Fruit fly (Drosophila melanogaster) whole organism, embryonic: Measurements from ENCODE around the gene mal.
A peak's percentile ranks its signal among the peaks of the same experiment; 100 is the strongest.

ENCODE experiments used
- Ada2b ChIP-seq: fragments of 200-800 bp; sonication (Bioruptor generic); IDR thresholded peaks from 2 replicates; pipeline ENCODE4 v1.3.6; 2022; ENCODE audit warnings: missing biosample characterization, missing genetic modification characterization
- Antp ChIP-seq: fragments of 200-800 bp; sonication (Bioruptor generic); optimal IDR thresholded peaks from 3 replicates; lab custom pipeline; 2016; ENCODE audit warnings: missing biosample characterization, missing genetic modification characterization
- Blimp-1 ChIP-seq: fragments of 200-800 bp; sonication (Bioruptor generic); optimal IDR thresholded peaks from 3 replicates; lab custom pipeline; 2018; ENCODE audit warnings: missing biosample characterization, missing genetic modification characterization, mild to moderate bottlenecking, moderate library complexity, missing genetic modification reagents
- Bteb2 ChIP-seq: fragments of 200-800 bp; sonication (Bioruptor generic); optimal IDR thresholded peaks from 2 replicates; lab custom pipeline; 2016; ENCODE audit warnings: missing biosample characterization, missing genetic modification characterization
- CG10147 ChIP-seq: fragments of 200-800 bp; sonication (Bioruptor generic); optimal IDR thresholded peaks from 2 replicates; lab custom pipeline; 2019; ENCODE audit warnings: missing biosample characterization, mild to moderate bottlenecking, missing genetic modification characterization, moderate library complexity
- CG10209 ChIP-seq: fragments of 200-800 bp; sonication (Bioruptor generic); optimal IDR thresholded peaks from 3 replicates; lab custom pipeline; 2017; ENCODE audit warnings: missing biosample characterization, mild to moderate bottlenecking, missing genetic modification characterization, missing genetic modification reagents
- CG10431 ChIP-seq: fragments of 200-800 bp; sonication (Bioruptor generic); optimal IDR thresholded peaks from 3 replicates; lab custom pipeline; 2018; ENCODE audit warnings: missing biosample characterization, mild to moderate bottlenecking, missing genetic modification characterization
- CG12155 ChIP-seq: fragments of 200-800 bp; sonication (Bioruptor generic); optimal IDR thresholded peaks from 3 replicates; lab custom pipeline; 2016; ENCODE audit warnings: missing biosample characterization, missing genetic modification characterization
- CG12769 ChIP-seq: fragments of 200-800 bp; sonication (Bioruptor generic); optimal IDR thresholded peaks from 2 replicates; lab custom pipeline; 2019; ENCODE audit warnings: missing biosample characterization, mild to moderate bottlenecking, missing genetic modification characterization, moderate library complexity
- CG15011 ChIP-seq: fragments of 200-800 bp; sonication (Bioruptor generic); optimal IDR thresholded peaks from 3 replicates; lab custom pipeline; 2018; ENCODE audit warnings: missing biosample characterization, mild to moderate bottlenecking, missing genetic modification characterization
- CG16815 ChIP-seq: fragments of 200-800 bp; sonication (Bioruptor generic); optimal IDR thresholded peaks from 3 replicates; lab custom pipeline; 2017; ENCODE audit warnings: missing biosample characterization, mild to moderate bottlenecking, missing genetic modification characterization
- CG17359 ChIP-seq: fragments of 200-800 bp; sonication (Bioruptor generic); optimal IDR thresholded peaks from 3 replicates; lab custom pipeline; 2018; ENCODE audit warnings: missing biosample characterization, mild to moderate bottlenecking, missing genetic modification characterization, moderate library complexity
- CG1792 ChIP-seq: fragments of 200-800 bp; sonication (Bioruptor generic); optimal IDR thresholded peaks from 2 replicates; lab custom pipeline; 2016; ENCODE audit warnings: missing biosample characterization, missing genetic modification characterization
- CG3838 ChIP-seq: fragments of 200-800 bp; sonication (Bioruptor generic); optimal IDR thresholded peaks from 3 replicates; lab custom pipeline; 2016; ENCODE audit warnings: missing biosample characterization, missing genetic modification characterization
- CG5953 ChIP-seq: fragments of 200-800 bp; sonication (Bioruptor generic); IDR thresholded peaks from 2 replicates; pipeline ENCODE4 v1.3.6; 2022; ENCODE audit warnings: missing biosample characterization, missing genetic modification characterization
- CG6254 ChIP-seq: fragments of 200-800 bp; sonication (Bioruptor generic); optimal IDR thresholded peaks from 3 replicates; lab custom pipeline; 2017; ENCODE audit warnings: mild to moderate bottlenecking, missing biosample characterization, missing genetic modification reagents, missing genetic modification characterization
- CG6765 ChIP-seq: fragments of 200-800 bp; sonication (Bioruptor generic); optimal IDR thresholded peaks from 3 replicates; lab custom pipeline; 2017; ENCODE audit warnings: missing biosample characterization, mild to moderate bottlenecking, missing genetic modification characterization
- CG7357 ChIP-seq: fragments of 200-800 bp; sonication (Bioruptor generic); IDR thresholded peaks from 3 replicates; pipeline ENCODE4 v1.3.6; 2022; ENCODE audit warnings: missing biosample characterization, missing genetic modification characterization
- CG7963 ChIP-seq: fragments of 200-800 bp; sonication (Bioruptor generic); IDR thresholded peaks from 3 replicates; pipeline ENCODE4 v1.3.6; 2022; ENCODE audit warnings: missing biosample characterization, missing genetic modification characterization; ENCODE audit not compliant: partially characterized antibody
- CG9609 ChIP-seq: fragments of 200-800 bp; sonication (Bioruptor generic); optimal IDR thresholded peaks from 3 replicates; lab custom pipeline; 2016; ENCODE audit warnings: missing biosample characterization, missing genetic modification characterization
- CG9797 ChIP-seq: fragments of 200-800 bp; sonication (Bioruptor generic); optimal IDR thresholded peaks from 3 replicates; lab custom pipeline; 2018; ENCODE audit warnings: missing biosample characterization, mild to moderate bottlenecking, missing genetic modification characterization
- CG9817 ChIP-seq: fragments of 200-800 bp; sonication (Bioruptor generic); optimal IDR thresholded peaks from 2 replicates; lab custom pipeline; 2018; ENCODE audit warnings: missing biosample characterization, mild to moderate bottlenecking, missing genetic modification characterization, moderate library complexity
- Hey ChIP-seq: fragments of 200-800 bp; sonication (Bioruptor generic); optimal IDR thresholded peaks from 3 replicates; lab custom pipeline; 2018; ENCODE audit warnings: missing biosample characterization, mild to moderate bottlenecking, missing genetic modification characterization
- Hsf ChIP-seq: fragments of 200-800 bp; sonication (Bioruptor generic); optimal IDR thresholded peaks from 3 replicates; lab custom pipeline; 2016; ENCODE audit warnings: missing biosample characterization, missing genetic modification characterization
- Med ChIP-seq: fragments of 200-800 bp; sonication (Bioruptor generic); peaks from one replicate; lab custom pipeline; 2016; ENCODE audit warnings: missing biosample characterization, missing genetic modification characterization, mild to moderate bottlenecking, inconsistent platforms, moderate library complexity
- NFAT ChIP-seq: fragments of 200-800 bp; sonication (Bioruptor generic); IDR thresholded peaks from 2 replicates; pipeline ENCODE4 v1.3.6; 2022; ENCODE audit warnings: missing biosample characterization, missing genetic modification characterization
- PHDP ChIP-seq: fragments of 200-800 bp; sonication (Bioruptor generic); optimal IDR thresholded peaks from 3 replicates; lab custom pipeline; 2018; ENCODE audit warnings: missing biosample characterization, mild to moderate bottlenecking, missing genetic modification characterization, moderate library complexity
- Sox100B ChIP-seq: fragments of 200-800 bp; sonication (Bioruptor generic); optimal IDR thresholded peaks from 3 replicates; lab custom pipeline; 2018; ENCODE audit warnings: missing biosample characterization, mild to moderate bottlenecking, missing genetic modification characterization
- caup ChIP-seq: fragments of 200-800 bp; sonication (Bioruptor generic); optimal IDR thresholded peaks from 3 replicates; lab custom pipeline; 2017; ENCODE audit warnings: missing biosample characterization, mild to moderate bottlenecking, missing genetic modification characterization, moderate library complexity; ENCODE audit not compliant: severe bottlenecking
- crp ChIP-seq, 2 experiments: fragments of 200-800 bp; sonication (Bioruptor generic); optimal IDR thresholded peaks; 2 replicates in 1 of 2; 3 replicates in 1 of 2; lab custom pipeline; 2017; ENCODE audit warnings: missing biosample characterization in 2 of 2, missing genetic modification characterization in 2 of 2, mild to moderate bottlenecking in 1 of 2, moderate library complexity in 1 of 2
- danr ChIP-seq: fragments of 200-800 bp; sonication (Bioruptor generic); IDR thresholded peaks from 2 replicates; pipeline ENCODE4 v1.3.6; 2022; ENCODE audit warnings: missing biosample characterization, missing genetic modification characterization
- emc ChIP-seq: fragments of 200-800 bp; sonication (Bioruptor generic); optimal IDR thresholded peaks from 2 replicates; lab custom pipeline; 2016; ENCODE audit warnings: missing biosample characterization, missing genetic modification characterization
- eyg ChIP-seq: fragments of 200-800 bp; sonication (Bioruptor generic); optimal IDR thresholded peaks from 3 replicates; lab custom pipeline; 2016; ENCODE audit warnings: missing biosample characterization, missing genetic modification characterization
- fd64A ChIP-seq: fragments of 200-800 bp; sonication (Bioruptor generic); optimal IDR thresholded peaks from 3 replicates; lab custom pipeline; 2018; ENCODE audit warnings: missing biosample characterization, mild to moderate bottlenecking, missing genetic modification characterization
- gem ChIP-seq: fragments of 200-800 bp; sonication (Bioruptor generic); optimal IDR thresholded peaks from 2 replicates; lab custom pipeline; 2019; ENCODE audit warnings: missing biosample characterization, mild to moderate bottlenecking, missing genetic modification characterization, moderate library complexity
- grau ChIP-seq: fragments of 200-800 bp; optimal IDR thresholded peaks from 3 replicates; lab custom pipeline; 2019; ENCODE audit warnings: missing biosample characterization, mild to moderate bottlenecking, missing genetic modification characterization, moderate library complexity
- hb ChIP-seq: fragments of 200-800 bp; sonication (Bioruptor generic); IDR thresholded peaks from 3 replicates; pipeline ENCODE4 v1.3.6; 2022; ENCODE audit warnings: missing biosample characterization, missing genetic modification characterization; ENCODE audit not compliant: partially characterized antibody
- kah ChIP-seq: fragments of 200-800 bp; sonication (Bioruptor generic); optimal IDR thresholded peaks from 2 replicates; lab custom pipeline; 2018; ENCODE audit warnings: missing biosample characterization, mild to moderate bottlenecking, missing genetic modification characterization
- lmd ChIP-seq: fragments of 200-800 bp; sonication (Bioruptor generic); IDR thresholded peaks from 2 replicates; pipeline ENCODE4 v1.3.6; 2022; ENCODE audit warnings: missing biosample characterization, missing genetic modification characterization
- nau ChIP-seq: fragments of 200-800 bp; sonication (Bioruptor generic); optimal IDR thresholded peaks from 3 replicates; lab custom pipeline; 2017; ENCODE audit warnings: missing biosample characterization, mild to moderate bottlenecking, missing genetic modification characterization, missing genetic modification reagents
- otp ChIP-seq: fragments of 200-800 bp; sonication (Bioruptor generic); IDR thresholded peaks from 3 replicates; pipeline ENCODE4, ENCODE4 v1.3.6; 2022; ENCODE audit warnings: missing biosample characterization, missing genetic modification characterization
- pan ChIP-seq, 4 experiments: fragments of >200 bp in 3 of 4; fragments of 200-800 bp in 1 of 4; sonication (Bioruptor generic) in 1 of 4; optimal IDR thresholded peaks in 3 of 4; IDR thresholded peaks in 1 of 4; 2 replicates each; pipeline versions ENCODE4 v1.3.6 to Lab custom; 2017 to 2022; ENCODE audit warnings: missing biosample characterization in 2 of 4, missing genetic modification characterization in 2 of 4, mixed read lengths in 1 of 4
- rib ChIP-seq: fragments of 200-800 bp; sonication (Bioruptor generic); IDR thresholded peaks from 2 replicates; pipeline ENCODE4 v1.3.6; 2022; ENCODE audit warnings: missing biosample characterization, missing genetic modification characterization
- sens ChIP-seq: fragments of 200-800 bp; sonication (Bioruptor generic); peaks from one replicate; lab custom pipeline; 2016; ENCODE audit warnings: missing biosample characterization, missing genetic modification characterization
- slou ChIP-seq: fragments of 200-800 bp; sonication (Bioruptor generic); optimal IDR thresholded peaks from 3 replicates; lab custom pipeline; 2016; ENCODE audit warnings: missing biosample characterization, missing genetic modification characterization
- sqz ChIP-seq: fragments of 200-800 bp; sonication (Bioruptor generic); optimal IDR thresholded peaks from 3 replicates; lab custom pipeline; 2018; ENCODE audit warnings: missing biosample characterization, mild to moderate bottlenecking, missing genetic modification characterization
- toy ChIP-seq: fragments of 200-800 bp; sonication (Bioruptor generic); IDR thresholded peaks from 2 replicates; pipeline ENCODE4 v1.3.6; 2022; ENCODE audit warnings: missing biosample characterization, missing genetic modification characterization
- yki ChIP-seq: fragments of >200 bp; optimal IDR thresholded peaks from 3 replicates; lab custom pipeline; 2018
- z ChIP-seq: fragments of 200-800 bp; sonication (Bioruptor generic); IDR thresholded peaks from 3 replicates; pipeline ENCODE4 v1.3.6; 2022; ENCODE audit warnings: missing biosample characterization, missing genetic modification characterization

Gene mal

DNA sequence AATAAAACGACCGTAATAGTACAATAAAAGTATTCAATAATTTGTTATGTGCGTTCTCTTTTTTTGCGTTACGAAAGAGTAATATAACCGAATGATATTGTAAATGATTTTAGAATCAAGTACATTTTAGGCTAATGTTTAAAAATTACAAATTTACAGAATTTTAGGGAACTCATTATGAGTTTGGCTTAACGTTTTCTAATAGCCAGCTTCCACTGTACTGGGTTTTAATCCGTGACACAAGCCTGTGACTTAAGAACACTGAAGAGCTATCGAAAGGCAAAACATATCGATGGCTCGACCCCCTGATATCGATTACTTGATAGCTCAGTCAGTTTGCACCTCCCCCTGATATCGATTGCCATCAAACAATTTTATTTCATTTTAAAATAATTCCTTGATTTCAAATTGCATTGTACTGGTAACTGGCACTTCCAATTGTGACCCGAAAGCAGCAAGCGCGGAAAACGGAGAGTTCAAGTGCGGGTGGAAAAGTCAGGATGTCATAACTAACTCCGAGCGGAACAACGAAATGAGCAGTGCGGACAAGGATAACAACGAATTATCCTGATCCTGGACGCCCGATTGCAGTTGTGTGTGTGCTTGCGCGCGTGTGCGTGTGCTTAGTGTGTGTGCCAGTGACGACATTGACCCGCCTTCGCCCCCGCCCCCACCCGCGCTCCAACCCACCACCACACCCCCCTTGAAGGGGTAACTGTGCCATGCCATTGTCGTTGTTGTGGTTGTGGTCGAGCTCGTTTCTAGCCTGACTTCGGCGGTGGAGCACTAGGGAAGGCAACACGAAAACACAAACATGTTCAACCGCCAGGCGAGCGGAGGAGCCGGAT is 35.2 kb upstream of the mal start, which contains the start of gene HERC2:
Gene HERC2 (plus strand): TSS at position 330 of the 848 bp plus-strand sequence.
- no peak for TF ChIP-seq emc (GFP tag; lab: Kevin White, UChicago)
- TF ChIP-seq Bteb2: no peak
- no peak for TF ChIP-seq caup (GFP tag; lab: Kevin White, UChicago)
- TF ChIP-seq hb: peak; percentile 91
- no peak for TF ChIP-seq CG6254 (GFP tag; lab: Kevin White, UChicago)
- TF ChIP-seq CG9817 (tag; lab: Kevin White, UChicago): peak; percentile 51
- no peak for TF ChIP-seq otp (GFP tag; lab: Robert Waterston, UW)
- TF ChIP-seq CG10431 (GFP tag; lab: Kevin White, UChicago): no peak
- TF ChIP-seq CG17359: no peak
- TF ChIP-seq CG9797 (GFP tag; lab: Kevin White, UChicago): no peak
- no peak for TF ChIP-seq kah (GFP tag; lab: Kevin White, UChicago)
- TF ChIP-seq CG7963 (GFP tag; lab: Robert Waterston, UW): peak; percentile 95
- no peak for TF ChIP-seq sqz (GFP tag; lab: Kevin White, UChicago)
- no peak for TF ChIP-seq yki (lab: Kevin White, UChicago)
- TF ChIP-seq rib: no peak
- peak; percentile 41 for TF ChIP-seq CG1792
- no peak for TF ChIP-seq eyg (GFP tag; lab: Kevin White, UChicago)
- no peak for TF ChIP-seq CG15011
- TF ChIP-seq CG7357 (GFP tag; lab: Robert Waterston, UW): peak; percentile 69
- no peak for TF ChIP-seq toy
- no peak for TF ChIP-seq crp (GFP tag; optimal IDR thresholded peaks at IDR 0.05; lab: Kevin White, UChicago)
- TF ChIP-seq danr (GFP tag; lab: Robert Waterston, UW): no peak
- peak; percentile 95 for TF ChIP-seq grau (tag; lab: Kevin White, UChicago)
- TF ChIP-seq CG10209 (GFP tag; lab: Kevin White, UChicago): no peak
- TF ChIP-seq Hey (tag; lab: Kevin White, UChicago): no peak
- TF ChIP-seq z: no peak
- TF ChIP-seq Sox100B: no peak
- TF ChIP-seq Antp (GFP tag; lab: Kevin White, UChicago): peak; percentile 69
- TF ChIP-seq CG10147 (GFP tag; lab: Kevin White, UChicago): no peak
- no peak for TF ChIP-seq pan (optimal IDR thresholded peaks at IDR 0.05; lab: Kevin White, UChicago)
- peak in 1 of 2 experiments; percentile 56 for TF ChIP-seq pan (GFP tag; optimal IDR thresholded peaks at IDR 0.05 in 1 of 2, IDR thresholded peaks at IDR 0.05 in 1 of 2)
- peak; percentile 53; the same call in 1 of the 2 replicates for TF ChIP-seq Ada2b (GFP tag; lab: Robert Waterston, UW)
- no peak for TF ChIP-seq gem (tag; lab: Kevin White, UChicago)
- peak; percentile 41; the same call in 1 of the 2 replicates for TF ChIP-seq lmd
- peak; percentile 53 for TF ChIP-seq Hsf (GFP tag; lab: Kevin White, UChicago)
- TF ChIP-seq fd64A (GFP tag; lab: Kevin White, UChicago): no peak
- no peak for TF ChIP-seq CG12769
- no peak for TF ChIP-seq PHDP (tag; lab: Kevin White, UChicago)
- TF ChIP-seq CG3838: no peak
- peak; percentile 81 for TF ChIP-seq NFAT
- TF ChIP-seq nau (GFP tag; lab: Kevin White, UChicago): no peak
- TF ChIP-seq slou (GFP tag; lab: Kevin White, UChicago): no peak
- peak; percentile 54 for TF ChIP-seq CG9609 (GFP tag; lab: Kevin White, UChicago)
- no peak for TF ChIP-seq CG12155 (GFP tag; lab: Kevin White, UChicago)
- peak; percentile 91 for TF ChIP-seq Med (GFP tag; lab: Kevin White, UChicago)
- TF ChIP-seq Blimp-1 (GFP tag; lab: Kevin White, UChicago): no peak
- no peak for TF ChIP-seq CG5953 (GFP tag; lab: Robert Waterston, UW)
- TF ChIP-seq CG16815 (GFP tag; lab: Kevin White, UChicago): peak; percentile 23
- peak; percentile 90 for TF ChIP-seq sens
- no peak for TF ChIP-seq CG6765 (GFP tag; lab: Kevin White, UChicago)
